Fruit fly (Drosophila melanogaster) whole organism, embryonic: ENCODE data around the gene Prosbeta2R2.

ENCODE experiments used
- Adf1 ChIP-seq: fragments of 200-800 bp; sonication (Bioruptor generic); IDR thresholded peaks from 2 replicates; pipeline ENCODE4 v1.3.6; 2022; ENCODE audit warnings: missing biosample characterization, missing genetic modification characterization
- BEAF-32 ChIP-seq: fragments of 200-800 bp; sonication (Bioruptor generic); optimal IDR thresholded peaks from 3 replicates; lab custom pipeline; 2017; ENCODE audit warnings: missing biosample characterization, missing genetic modification characterization, mild to moderate bottlenecking, moderate library complexity, missing genetic modification reagents
- CG1024 ChIP-seq: fragments of 200-800 bp; sonication (Bioruptor generic); IDR thresholded peaks from 2 replicates; pipeline ENCODE4 v1.3.6; 2022; ENCODE audit warnings: missing biosample characterization, missing genetic modification characterization
- CG10654 ChIP-seq: fragments of 200-800 bp; sonication (Bioruptor generic); optimal IDR thresholded peaks from 2 replicates; lab custom pipeline; 2016; ENCODE audit warnings: missing biosample characterization, missing genetic modification characterization
- CG13287 ChIP-seq: fragments of 200-800 bp; sonication (Bioruptor generic); IDR thresholded peaks from 2 replicates; pipeline ENCODE4 v1.3.6; 2022; ENCODE audit warnings: missing biosample characterization, missing genetic modification characterization; ENCODE audit not compliant: partially characterized antibody
- CG14667 ChIP-seq: fragments of 200-800 bp; sonication (Bioruptor generic); IDR thresholded peaks from 2 replicates; pipeline ENCODE4 v1.3.6; 2022; ENCODE audit warnings: missing biosample characterization, missing genetic modification characterization
- CG15514 ChIP-seq: fragments of 200-800 bp; sonication (Bioruptor generic); optimal IDR thresholded peaks from 3 replicates; lab custom pipeline; 2017; ENCODE audit warnings: missing biosample characterization, missing genetic modification characterization, mild to moderate bottlenecking, moderate library complexity, missing genetic modification reagents
- CG1603 ChIP-seq: fragments of 200-800 bp; sonication (Bioruptor generic); optimal IDR thresholded peaks from 2 replicates; lab custom pipeline; 2019; ENCODE audit warnings: missing biosample characterization, mild to moderate bottlenecking, missing genetic modification characterization, moderate library complexity
- CG17802 ChIP-seq: fragments of 200-800 bp; sonication (Bioruptor generic); optimal IDR thresholded peaks from 2 replicates; lab custom pipeline; 2018; ENCODE audit warnings: missing biosample characterization, mild to moderate bottlenecking, missing genetic modification characterization, moderate library complexity
- CG17912 ChIP-seq: fragments of 200-800 bp; sonication (Bioruptor generic); optimal IDR thresholded peaks from 2 replicates; lab custom pipeline; 2018; ENCODE audit warnings: missing biosample characterization, mild to moderate bottlenecking, missing genetic modification characterization
- CG30020 ChIP-seq: fragments of 200-800 bp; optimal IDR thresholded peaks from 2 replicates; lab custom pipeline; 2019; ENCODE audit warnings: missing biosample characterization, mild to moderate bottlenecking, missing genetic modification characterization, moderate library complexity
- CG31224 ChIP-seq: fragments of 200-800 bp; sonication (Bioruptor generic); IDR thresholded peaks from 2 replicates; pipeline ENCODE4 v1.3.6; 2022; ENCODE audit warnings: missing biosample characterization, missing genetic modification characterization
- CG32532 ChIP-seq: fragments of 200-800 bp; sonication (Bioruptor generic); IDR thresholded peaks from 2 replicates; pipeline ENCODE4 v1.3.6; 2022; ENCODE audit warnings: missing biosample characterization, missing genetic modification characterization
- CG4617 ChIP-seq: fragments of 200-800 bp; sonication (Bioruptor generic); optimal IDR thresholded peaks from 3 replicates; lab custom pipeline; 2016; ENCODE audit warnings: missing biosample characterization, missing genetic modification characterization, borderline replicate concordance
- CG6272 ChIP-seq: fragments of 200-800 bp; sonication (Bioruptor generic); IDR thresholded peaks from 2 replicates; pipeline ENCODE4 v1.3.6; 2022; ENCODE audit warnings: missing biosample characterization, missing genetic modification characterization
- CG6791 ChIP-seq: fragments of 200-800 bp; sonication (Bioruptor generic); IDR thresholded peaks from 3 replicates; pipeline ENCODE4 v1.3.6; 2022; ENCODE audit warnings: missing biosample characterization, missing genetic modification characterization; ENCODE audit not compliant: partially characterized antibody
- CG6854 ChIP-seq: fragments of 200-800 bp; sonication (Bioruptor generic); optimal IDR thresholded peaks from 3 replicates; lab custom pipeline; 2017; ENCODE audit warnings: missing biosample characterization, mild to moderate bottlenecking, missing genetic modification characterization
- CG7271 ChIP-seq: fragments of 200-800 bp; sonication (Bioruptor generic); optimal IDR thresholded peaks from 2 replicates; lab custom pipeline; 2018; ENCODE audit warnings: missing biosample characterization, mild to moderate bottlenecking, missing genetic modification characterization, moderate library complexity
- CG7357 ChIP-seq: fragments of 200-800 bp; sonication (Bioruptor generic); IDR thresholded peaks from 3 replicates; pipeline ENCODE4 v1.3.6; 2022; ENCODE audit warnings: missing biosample characterization, missing genetic modification characterization
- CG8478 ChIP-seq: fragments of >200 bp; optimal IDR thresholded peaks from 2 replicates; lab custom pipeline; 2018
- Dfd ChIP-seq, 2 experiments: fragments of >200 bp; optimal IDR thresholded peaks; 2 replicates each; lab custom pipeline; 2017; ENCODE audit warnings: missing biosample characterization in 2 of 2, missing genetic modification characterization in 2 of 2
- Dp ChIP-seq: fragments of 200-800 bp; sonication (Bioruptor generic); optimal IDR thresholded peaks from 2 replicates; lab custom pipeline; 2018; ENCODE audit warnings: missing biosample characterization, mild to moderate bottlenecking, missing genetic modification characterization, moderate library complexity
- Dref ChIP-seq: fragments of 200-800 bp; sonication (Bioruptor generic); IDR thresholded peaks from 2 replicates; pipeline ENCODE4 v1.3.6; 2022; ENCODE audit warnings: missing biosample characterization, missing genetic modification characterization
- Drgx ChIP-seq: fragments of 200-800 bp; sonication (Bioruptor generic); IDR thresholded peaks from 2 replicates; pipeline ENCODE4 v1.3.6; 2022; ENCODE audit warnings: missing biosample characterization, missing genetic modification characterization
- Eip74EF ChIP-seq, 2 experiments: fragments of 200-800 bp in 1 of 2; fragments of >200 bp in 1 of 2; sonication (Bioruptor generic) in 1 of 2; optimal IDR thresholded peaks; 2 replicates each; lab custom pipeline; 2017 to 2019; ENCODE audit warnings: missing biosample characterization in 2 of 2, missing genetic modification characterization in 2 of 2, mild to moderate bottlenecking in 1 of 2, moderate library complexity in 1 of 2
- MBD-R2 ChIP-seq: fragments of 200-800 bp; sonication (Bioruptor generic); IDR thresholded peaks from 2 replicates; pipeline ENCODE4 v1.3.6; 2022; ENCODE audit warnings: missing biosample characterization, missing genetic modification characterization
- Mad ChIP-seq: fragments of 200-800 bp; sonication (Bioruptor generic); optimal IDR thresholded peaks from 2 replicates; lab custom pipeline; 2016; ENCODE audit warnings: missing biosample characterization, missing genetic modification characterization
- Max ChIP-seq: fragments of 200-800 bp; sonication (Bioruptor generic); optimal IDR thresholded peaks from 2 replicates; lab custom pipeline; 2016; ENCODE audit warnings: missing biosample characterization, mild to moderate bottlenecking, missing genetic modification characterization
- Optix ChIP-seq: fragments of 200-800 bp; sonication (Bioruptor generic); IDR thresholded peaks from 3 replicates; pipeline ENCODE4 v1.3.6; 2022; ENCODE audit warnings: missing biosample characterization, missing genetic modification characterization
- Tbp ChIP-seq: fragments of >200 bp; optimal IDR thresholded peaks from 2 replicates; lab custom pipeline; 2018; ENCODE audit warnings: missing biosample characterization, missing genetic modification characterization
- ap ChIP-seq: fragments of 200-800 bp; sonication (Bioruptor generic); IDR thresholded peaks from 2 replicates; pipeline ENCODE4 v1.3.6; 2022; ENCODE audit warnings: missing biosample characterization, missing genetic modification characterization
- cad ChIP-seq: fragments of >200 bp; optimal IDR thresholded peaks from 2 replicates; lab custom pipeline; 2017; ENCODE audit warnings: missing biosample characterization, missing genetic modification characterization
- cg ChIP-seq: fragments of 200-800 bp; sonication (Bioruptor generic); optimal IDR thresholded peaks from 3 replicates; lab custom pipeline; 2019; ENCODE audit warnings: missing biosample characterization, mild to moderate bottlenecking, missing genetic modification characterization, moderate library complexity
- exex ChIP-seq: fragments of 200-800 bp; sonication (Bioruptor generic); optimal IDR thresholded peaks from 4 replicates; lab custom pipeline; 2018; ENCODE audit warnings: missing biosample characterization, mild to moderate bottlenecking, missing genetic modification characterization, moderate library complexity
- fru ChIP-seq: fragments of >200 bp; optimal IDR thresholded peaks from 2 replicates; lab custom pipeline; 2017
- grn ChIP-seq: fragments of 200-800 bp; sonication (Bioruptor generic); optimal IDR thresholded peaks from 3 replicates; lab custom pipeline; 2017; ENCODE audit warnings: missing biosample characterization, missing genetic modification characterization
- hbn ChIP-seq: fragments of 200-800 bp; sonication (Bioruptor generic); IDR thresholded peaks from 2 replicates; pipeline ENCODE4 v1.3.6; 2022; ENCODE audit warnings: missing biosample characterization, missing genetic modification characterization; ENCODE audit not compliant: partially characterized antibody
- nom ChIP-seq: fragments of 200-800 bp; sonication (Bioruptor generic); optimal IDR thresholded peaks from 2 replicates; lab custom pipeline; 2017; ENCODE audit warnings: missing biosample characterization, missing genetic modification characterization, mild to moderate bottlenecking, moderate library complexity, missing genetic modification reagents
- pho ChIP-seq: fragments of 200-800 bp; sonication (Bioruptor generic); optimal IDR thresholded peaks from 2 replicates; lab custom pipeline; 2016; ENCODE audit warnings: missing biosample characterization, missing genetic modification characterization
- pum ChIP-seq: fragments of 200-800 bp; sonication (Bioruptor generic); optimal IDR thresholded peaks from 2 replicates; lab custom pipeline; 2016; ENCODE audit warnings: missing biosample characterization, missing genetic modification characterization
- row ChIP-seq: fragments of 200-800 bp; sonication (Bioruptor generic); IDR thresholded peaks from 3 replicates; pipeline ENCODE4 v1.3.6; 2022; ENCODE audit warnings: missing biosample characterization, missing genetic modification characterization
- scrt ChIP-seq: fragments of 200-800 bp; sonication (Bioruptor generic); optimal IDR thresholded peaks from 2 replicates; lab custom pipeline; 2018; ENCODE audit warnings: missing biosample characterization, mild to moderate bottlenecking, missing genetic modification characterization, moderate library complexity
- sima ChIP-seq: fragments of 200-800 bp; sonication (Bioruptor generic); optimal IDR thresholded peaks from 2 replicates; lab custom pipeline; 2016; ENCODE audit warnings: missing biosample characterization, missing genetic modification characterization
- slou ChIP-seq: fragments of 200-800 bp; sonication (Bioruptor generic); optimal IDR thresholded peaks from 3 replicates; lab custom pipeline; 2016; ENCODE audit warnings: missing biosample characterization, missing genetic modification characterization
- sob ChIP-seq: fragments of 200-800 bp; sonication (Bioruptor generic); IDR thresholded peaks from 2 replicates; pipeline ENCODE4 v1.3.6; 2022; ENCODE audit warnings: missing biosample characterization, missing genetic modification characterization
- ssp ChIP-seq: fragments of 200-800 bp; sonication (Bioruptor generic); IDR thresholded peaks from 2 replicates; pipeline ENCODE4 v1.3.6; 2022; ENCODE audit warnings: missing biosample characterization, missing genetic modification characterization
- tap ChIP-seq: fragments of 200-800 bp; optimal IDR thresholded peaks from 3 replicates; lab custom pipeline; 2019; ENCODE audit warnings: missing biosample characterization, mild to moderate bottlenecking, missing genetic modification characterization, moderate library complexity
- trem ChIP-seq: fragments of 200-800 bp; optimal IDR thresholded peaks from 3 replicates; lab custom pipeline; 2019; ENCODE audit warnings: missing biosample characterization, mild to moderate bottlenecking, missing genetic modification characterization, moderate library complexity

Gene Prosbeta2R2

DNA sequence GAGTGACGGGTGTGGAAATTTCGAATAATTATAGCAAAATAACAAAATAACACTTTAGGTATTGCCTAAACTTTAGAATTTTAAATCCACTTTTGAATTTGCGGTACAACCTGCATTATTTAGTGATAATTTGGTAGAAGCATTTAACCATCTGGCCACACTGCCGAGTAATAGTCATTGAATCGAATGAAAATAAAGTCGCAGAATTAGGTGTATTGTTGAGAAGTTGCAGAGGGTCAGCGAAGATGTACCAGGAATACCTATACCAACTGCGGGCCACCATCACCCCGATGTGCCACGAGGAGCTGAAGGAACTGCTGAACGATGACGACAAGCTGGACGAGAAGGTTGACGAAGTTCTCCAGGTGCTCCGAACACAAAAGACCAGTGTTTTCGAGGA is 6.7 kb upstream of the Prosbeta2R2 start, which contains the start of gene Vps37B (continued):
- no peak for TF ChIP-seq slou
- peak; percentile 64 for TF ChIP-seq CG4617 (GFP tag; lab: Kevin White, UChicago)
- TF ChIP-seq BEAF-32 (GFP tag; lab: Kevin White, UChicago): peak; percentile 14
- no peak for TF ChIP-seq fru (lab: Kevin White, UChicago)
- peak; percentile 86 for TF ChIP-seq Dp (GFP tag; lab: Kevin White, UChicago)
- no peak for TF ChIP-seq tap (tag; lab: Kevin White, UChicago)
- TF ChIP-seq trem: peak; percentile 21
- no peak for TF ChIP-seq Max (GFP tag; lab: Kevin White, UChicago)
- TF ChIP-seq MBD-R2 (GFP tag; lab: Robert Waterston, UW): peak; percentile 51; the same call in 1 of the 2 replicates
- peak; percentile 31; the same call in 1 of the 2 replicates for TF ChIP-seq CG13287 (GFP tag; lab: Robert Waterston, UW)
- TF ChIP-seq CG7271: no peak
- TF ChIP-seq Optix (GFP tag; lab: Robert Waterston, UW): no peak
- TF ChIP-seq ap (GFP tag; lab: Robert Waterston, UW): no peak

DNA sequence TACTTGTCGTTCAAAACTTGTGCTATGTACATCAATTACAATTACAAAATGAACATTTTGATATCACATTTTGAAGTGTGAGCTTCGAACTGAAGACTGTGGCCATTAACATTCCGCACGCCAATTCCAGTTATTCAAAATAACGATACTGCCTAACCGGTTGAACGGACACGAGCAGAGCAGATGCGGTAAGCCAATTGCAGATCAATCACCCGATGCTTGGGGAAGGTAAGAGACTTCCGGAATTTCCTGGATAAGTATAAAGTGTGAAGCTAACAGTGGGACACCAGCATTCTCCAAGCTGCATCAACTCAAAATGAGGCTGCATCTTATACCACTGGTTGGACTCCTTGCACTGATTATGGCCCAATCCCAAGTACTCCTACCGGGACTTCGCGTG is 4.5 kb upstream of the Prosbeta2R2 start, which contains the start of gene CG14664:
Gene CG14664, plus strand, starts transcription at position 301 of the 400 bp plus-strand sequence.
- TF ChIP-seq CG14667 (GFP tag; lab: Robert Waterston, UW) (no peak), MBD-R2 (GFP tag; lab: Robert Waterston, UW) (0 out of 2 replicates have a peak, but pooled peaks have one; percentile 11), CG6272 (GFP tag; lab: Robert Waterston, UW) (no peak)

DNA sequence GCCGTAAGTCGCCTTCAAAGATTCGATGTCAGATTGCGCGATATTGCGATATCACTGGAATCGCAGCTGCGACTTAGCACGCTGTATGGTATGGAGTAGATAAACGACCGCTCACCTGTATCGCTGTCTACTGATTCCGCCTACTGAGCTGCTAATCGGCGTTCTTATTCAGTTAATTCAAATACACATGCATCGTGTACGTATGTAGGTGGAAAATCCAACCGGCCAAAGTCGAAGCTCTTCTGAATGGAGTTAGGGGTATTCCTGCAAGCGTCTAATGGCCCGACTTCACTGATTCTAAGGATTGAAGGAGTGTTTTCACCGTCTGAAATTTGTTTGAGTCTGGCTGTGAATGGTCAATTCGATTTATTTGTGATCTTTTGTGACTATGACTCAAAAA is 3.8 kb upstream of the Prosbeta2R2 start, which contains the start of gene CG2604:
Gene CG2604, minus strand, starts transcription at position 231 of the 400 bp plus-strand sequence.
- TF ChIP-seq Dfd (GFP tag; optimal IDR thresholded peaks at IDR 0.05; lab: Kevin White, UChicago) (peak in 1 of 2 experiments; percentile 28), sob (GFP tag; lab: Robert Waterston, UW) (0 out of 2 replicates have a peak, but pooled peaks have one; percentile 13), pum (no peak), cad (no peak), Mad (no peak), CG1024 (GFP tag; lab: Robert Waterston, UW) (peak; percentile 53), exex (peak; percentile 49), Eip74EF (GFP tag; optimal IDR thresholded peaks at IDR 0.05; lab: Kevin White, UChicago) (peak in 1 of 2 experiments; percentile 57), sima (GFP tag; lab: Kevin White, UChicago) (no peak), row (GFP tag; lab: Robert Waterston, UW) (peak; percentile 68), CG6854 (GFP tag; lab: Kevin White, UChicago) (no peak), MBD-R2 (GFP tag; lab: Robert Waterston, UW) (peak; percentile 29; the same call in 1 of the 2 replicates), CG31224 (no peak), nom (GFP tag; lab: Kevin White, UChicago) (peak; percentile 86), pho (GFP tag; lab: Kevin White, UChicago) (no peak), ssp (GFP tag; lab: Robert Waterston, UW) (peak; percentile 94), CG1603 (tag; lab: Kevin White, UChicago) (peak; percentile 31), scrt (GFP tag; lab: Kevin White, UChicago) (no peak), CG8478 (lab: Kevin White, UChicago) (no peak), CG10654 (GFP tag; lab: Kevin White, UChicago) (no peak), grn (GFP tag; lab: Kevin White, UChicago) (peak; percentile 82), Adf1 (GFP tag; lab: Robert Waterston, UW) (no peak), CG32532 (GFP tag; lab: Robert Waterston, UW) (0 out of 2 replicates have a peak, but pooled peaks have one; percentile 44), Dref (GFP tag; lab: Robert Waterston, UW) (no peak), CG7357 (GFP tag; lab: Robert Waterston, UW) (peak; percentile 92), CG30020 (tag; lab: Kevin White, UChicago) (peak; percentile 79), cg (GFP tag; lab: Kevin White, UChicago) (peak; percentile 26), Drgx (GFP tag; lab: Robert Waterston, UW) (peak; percentile 50), CG15514 (peak; percentile 61), Tbp (GFP tag; lab: Kevin White, UChicago) (no peak), BEAF-32 (GFP tag; lab: Kevin White, UChicago) (peak; percentile 2), CG6791 (no peak), CG17912 (GFP tag; lab: Kevin White, UChicago) (no peak), CG17802 (tag; lab: Kevin White, UChicago) (peak; percentile 55), hbn (GFP tag; lab: Robert Waterston, UW) (no peak)
